Worm (Caenorhabditis elegans): ENCODE data around the gene F52B11.5.

F52B11.5 gene

ce11 chrIV:14103054-14103453, at the start of gene F52B11.5:
Gene F52B11.5, minus strand, starts transcription at chrIV:14103231.
- TF ChIP-seq snpc-4 (tag; optimal IDR thresholded peaks at IDR 0.05) (no peak), mml-1 (tag; optimal IDR thresholded peaks at IDR 0.05) (no peak), ztf-11 (tag; optimal IDR thresholded peaks at IDR 0.05) (no peak), elt-2 (tag; optimal IDR thresholded peaks at IDR 0.05) (peak; percentile 11), elt-3 (tag; optimal IDR thresholded peaks at IDR 0.05) (no peak), unc-39 (tag; optimal IDR thresholded peaks at IDR 0.05) (no peak), ceh-16 (tag; optimal IDR thresholded peaks at IDR 0.05) (no peak), nhr-23 (tag; optimal IDR thresholded peaks at IDR 0.05) (no peak), nhr-11 (tag; optimal IDR thresholded peaks at IDR 0.05) (no peak), pqm-1 (tag; optimal IDR thresholded peaks at IDR 0.05) (peak; percentile 8), unc-62 (GFP tag; optimal IDR thresholded peaks at IDR 0.05) (no peak), skn-1 (tag; optimal IDR thresholded peaks at IDR 0.05) (peak; percentile 3), ceh-9 (tag; optimal IDR thresholded peaks at IDR 0.05) (no peak), pha-4 (tag; optimal IDR thresholded peaks at IDR 0.05) (peak; percentile 91)

ce11 chrIV:14145594-14145993, 42.6 kb upstream of the F52B11.5 start, which contains the start of gene oac-37:
Gene oac-37, plus strand, starts transcription at chrIV:14145894.
- TF ChIP-seq ceh-9 (tag; optimal IDR thresholded peaks at IDR 0.05) (no peak), ceh-16 (tag; optimal IDR thresholded peaks at IDR 0.05) (no peak), nhr-25 (tag; optimal IDR thresholded peaks at IDR 0.05) (no peak), ztf-11 (tag; optimal IDR thresholded peaks at IDR 0.05) (no peak), nfya-1 (tag; optimal IDR thresholded peaks at IDR 0.05; ENCODE audit: insufficient read depth) (no peak), jun-1 (tag; optimal IDR thresholded peaks at IDR 0.05) (no peak), mml-1 (tag; optimal IDR thresholded peaks at IDR 0.05) (no peak), nhr-43 (tag; optimal IDR thresholded peaks at IDR 0.05; ENCODE audit: poor library complexity, severe bottlenecking) (no peak), skn-1 (tag; optimal IDR thresholded peaks at IDR 0.05) (no peak), eor-1 (tag; optimal IDR thresholded peaks at IDR 0.05) (no peak), pha-4 (tag; optimal IDR thresholded peaks at IDR 0.05) (no peak), lsy-12 (tag; optimal IDR thresholded peaks at IDR 0.05) (no peak), nhr-67 (tag; optimal IDR thresholded peaks at IDR 0.05) (no peak), pqm-1 (tag; optimal IDR thresholded peaks at IDR 0.05) (no peak)

ce11 chrIV:14143042-14143441, 40.0 kb upstream of the F52B11.5 start:
- TF ChIP-seq aly-2 (tag; optimal IDR thresholded peaks at IDR 0.05) (no peak), pha-4 (tag; optimal IDR thresholded peaks at IDR 0.05) (no peak), elt-2 (tag; optimal IDR thresholded peaks at IDR 0.05) (no peak), fos-1 (tag; optimal IDR thresholded peaks at IDR 0.05) (no peak), egl-27 (tag; optimal IDR thresholded peaks at IDR 0.05) (no peak), mdl-1 (tag; optimal IDR thresholded peaks at IDR 0.05) (no peak), unc-39 (tag; optimal IDR thresholded peaks at IDR 0.05) (no peak), snpc-4 (tag; optimal IDR thresholded peaks at IDR 0.05) (no peak), nfya-1 (tag; optimal IDR thresholded peaks at IDR 0.05; ENCODE audit: insufficient read depth) (no peak)

- TF ChIP-seq egl-27 (tag; optimal IDR thresholded peaks at IDR 0.05) = no peak
- TF ChIP-seq ZK546.5 (tag; optimal IDR thresholded peaks at IDR 0.05) = no peak
- TF ChIP-seq mml-1 (tag; optimal IDR thresholded peaks at IDR 0.05) = no peak
- no peak for TF ChIP-seq nhr-67 (tag; optimal IDR thresholded peaks at IDR 0.05)
- no peak for TF ChIP-seq nhr-28 (tag; optimal IDR thresholded peaks at IDR 0.05)
- TF ChIP-seq nhr-76 (tag; optimal IDR thresholded peaks at IDR 0.05) = no peak
- no peak for TF ChIP-seq unc-62 (GFP tag; optimal IDR thresholded peaks at IDR 0.05)
- TF ChIP-seq sea-2 (GFP tag; optimal IDR thresholded peaks at IDR 0.05) = no peak
- TF ChIP-seq ztf-4 (tag; optimal IDR thresholded peaks at IDR 0.05) = no peak
- no peak for TF ChIP-seq pha-4 (tag; optimal IDR thresholded peaks at IDR 0.05)
- TF ChIP-seq R02D3.7 (tag; optimal IDR thresholded peaks at IDR 0.05) = no peak
- no peak for TF ChIP-seq elt-2 (tag; optimal IDR thresholded peaks at IDR 0.05)
- no peak for TF ChIP-seq ceh-16 (tag; optimal IDR thresholded peaks at IDR 0.05)
Measured at ce11 chrIV:14137063-14137462, 34.0 kb upstream of the F52B11.5 start, which contains the start of gene srz-31. Gene srz-31, plus strand, starts transcription at chrIV:14137363.

- TF ChIP-seq nhr-23 (tag; optimal IDR thresholded peaks at IDR 0.05) (no peak), ztf-11 (tag; optimal IDR thresholded peaks at IDR 0.05) (no peak), eor-1 (tag; optimal IDR thresholded peaks at IDR 0.05) (no peak), snpc-4 (tag; optimal IDR thresholded peaks at IDR 0.05) (no peak), mml-1 (tag; optimal IDR thresholded peaks at IDR 0.05) (no peak), ceh-16 (tag; optimal IDR thresholded peaks at IDR 0.05) (no peak)
Measured at ce11 chrIV:14133400-14133799, 30.4 kb upstream of the F52B11.5 start.
